Fruit fly (Drosophila melanogaster) S2 (cell line): Measurements from ENCODE around the gene pan.

Source experiments
- CG8478 ChIP-seq: fragments of >200 bp; optimal IDR thresholded peaks from 2 replicates; lab custom pipeline; 2018
- CTCF ChIP-seq, 2 experiments: fragments of >200 bp; optimal IDR thresholded peaks; 2 replicates each; lab custom pipeline; 2018

DNA sequence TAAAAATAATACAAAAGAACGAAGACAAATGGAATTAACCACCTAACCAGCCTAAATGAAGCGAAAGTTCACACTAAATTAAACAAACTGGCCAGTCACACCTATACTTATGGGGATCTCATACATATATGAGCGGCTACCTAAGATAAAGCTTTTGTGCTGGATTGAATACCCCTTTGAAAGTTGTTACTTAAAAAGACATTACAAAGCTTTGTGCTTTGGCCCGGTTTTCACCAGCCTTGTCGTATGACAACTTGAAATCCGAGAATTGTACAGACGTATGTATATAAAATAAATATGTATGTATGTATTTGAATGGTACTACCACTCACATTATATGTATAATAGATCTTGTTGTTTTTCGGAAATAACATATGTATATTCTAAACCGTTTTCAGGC, 86.9 kb downstream of the pan start, which contains the start of gene CG31997:
- TF ChIP-seq CG8478 (lab: Kevin White, UChicago) (no peak), CTCF (optimal IDR thresholded peaks at IDR 0.05; lab: Kevin White, UChicago) (no peak)
